Fruit fly (Drosophila melanogaster): ENCODE data around the gene CG43851.

- TF ChIP-seq Hr78 (GFP tag; optimal IDR thresholded peaks at IDR 0.05): no peak
- TF ChIP-seq h (GFP tag; optimal IDR thresholded peaks at IDR 0.05): no peak
These were observed 18.9 kb upstream of the CG43851 start for dm6 chr2L:2628760-2629159.
